Worm (Caenorhabditis elegans): ENCODE measurements around the gene sre-55.

DNA sequence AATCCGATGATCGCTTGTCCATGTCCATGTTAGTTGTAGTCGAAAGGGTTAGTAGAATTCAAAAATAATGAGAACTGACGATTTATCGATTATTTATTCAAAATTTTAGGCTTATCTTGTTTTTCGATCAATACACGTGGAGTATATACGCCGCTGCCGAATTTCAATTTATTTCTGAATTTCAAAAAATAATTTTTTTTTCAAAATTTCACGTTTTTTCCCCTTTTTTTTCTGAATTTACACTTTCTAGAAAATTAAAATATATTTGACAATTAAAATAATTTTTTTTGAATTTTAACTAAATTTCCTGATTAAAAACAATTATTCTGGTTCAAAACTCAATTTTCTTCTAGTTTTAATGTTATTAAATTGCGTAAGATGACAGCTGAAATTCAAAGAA, 26.7 kb upstream of the sre-55 start, which contains the start of gene C50E10.1:
- TF ChIP-seq sem-2 (GFP tag; optimal IDR thresholded peaks at IDR 0.05) (no peak), lin-13 (tag; optimal IDR thresholded peaks at IDR 0.05) (no peak), lsy-2 (tag; optimal IDR thresholded peaks at IDR 0.05) (no peak), nhr-28 (tag; optimal IDR thresholded peaks at IDR 0.05) (no peak), mab-5 (tag; optimal IDR thresholded peaks at IDR 0.05) (no peak), nhr-237 (tag; optimal IDR thresholded peaks at IDR 0.05) (no peak)
